Worm (Caenorhabditis elegans) whole organism, L1 larva: ENCODE results near the gene str-209.
"Not testable (repeated sequence)": the region's sequence is repeated elsewhere in the genome, so short reads cannot be mapped to it uniquely, and the experiment has no call there.

Experiments used
- F16B12.6 ChIP-seq: fragments of 150-350 bp; optimal IDR thresholded peaks from 2 replicates; lab custom pipeline; 2014; ENCODE audit warnings: missing biosample characterization, missing genetic modification characterization
- Y116A8C.19 ChIP-seq: sonication (generic microtip); optimal IDR thresholded peaks from 2 replicates; lab custom pipeline; 2016; ENCODE audit warnings: missing compliant biosample characterization, missing genetic modification characterization, borderline replicate concordance
- aly-2 ChIP-seq: fragments of 150-350 bp; optimal IDR thresholded peaks from 2 replicates; lab custom pipeline; 2014; ENCODE audit warnings: missing biosample characterization, missing genetic modification characterization
- ceh-63 ChIP-seq: fragments of 200-800 bp; sonication (Bioruptor generic); optimal IDR thresholded peaks from 2 replicates; lab custom pipeline; 2018; ENCODE audit warnings: mild to moderate bottlenecking, missing genetic modification characterization, missing compliant biosample characterization
- ceh-8 ChIP-seq: fragments of 200-800 bp; sonication (Bioruptor generic); optimal IDR thresholded peaks from 2 replicates; lab custom pipeline; 2018; ENCODE audit warnings: mild to moderate bottlenecking, missing genetic modification characterization, moderate library complexity, missing compliant biosample characterization
- ceh-82 ChIP-seq, 3 experiments: fragments of 150-350 bp in 1 of 3; sonication (generic microtip) in 2 of 3; optimal IDR thresholded peaks; 2 replicates each; lab custom pipeline; 2014 to 2017; ENCODE audit warnings: missing biosample characterization in 3 of 3, missing genetic modification characterization in 3 of 3
- efl-1 ChIP-seq, 4 experiments: fragments of 150-350 bp; optimal IDR thresholded peaks in 3 of 4; peaks in 1 of 4; 1 replicate in 1 of 4; 2 replicates in 3 of 4; lab custom pipeline; 2014; ENCODE audit warnings: missing biosample characterization in 2 of 4, missing genetic modification characterization in 2 of 4, missing genetic modification reagents in 2 of 4
- egl-27 ChIP-seq, 2 experiments: fragments of 150-350 bp in 1 of 2; sonication (generic microtip); optimal IDR thresholded peaks; 3 replicates each; lab custom pipeline; 2017 to 2018; ENCODE audit warnings: missing biosample characterization in 2 of 2, missing genetic modification characterization in 2 of 2, missing genetic modification reagents in 2 of 2
- elt-3 ChIP-seq, 6 experiments: fragments of 150-350 bp in 1 of 6; sonication (generic microtip); optimal IDR thresholded peaks; 2 replicates each; lab custom pipeline; 2017 to 2018; ENCODE audit warnings: missing biosample characterization in 6 of 6, missing genetic modification characterization in 6 of 6, inconsistent platforms in 1 of 6
- fkh-8 ChIP-seq: sonication (generic microtip); optimal IDR thresholded peaks from 2 replicates; lab custom pipeline; 2016; ENCODE audit warnings: mild to moderate bottlenecking, missing genetic modification characterization, missing compliant biosample characterization
- hlh-17 ChIP-seq: fragments of 200-800 bp; sonication (Bioruptor generic); optimal IDR thresholded peaks from 2 replicates; lab custom pipeline; 2018; ENCODE audit warnings: missing genetic modification characterization, mild to moderate bottlenecking, missing compliant biosample characterization, moderate library complexity, borderline replicate concordance
- lin-14 ChIP-seq: fragments of 200-800 bp; sonication (Bioruptor generic); optimal IDR thresholded peaks from 2 replicates; lab custom pipeline; 2018; ENCODE audit warnings: mild to moderate bottlenecking, missing genetic modification characterization, moderate library complexity, missing compliant biosample characterization
- lin-15B ChIP-seq: fragments of 150-350 bp; sonication (generic microtip); optimal IDR thresholded peaks from 3 replicates; lab custom pipeline; 2014; ENCODE audit warnings: missing biosample characterization, missing genetic modification characterization
- lsy-2 ChIP-seq, 2 experiments: fragments of 150-350 bp; optimal IDR thresholded peaks; 2 replicates each; lab custom pipeline; 2014; ENCODE audit warnings: missing biosample characterization in 2 of 2, missing genetic modification characterization in 2 of 2
- mef-2 ChIP-seq: fragments of 150-350 bp; optimal IDR thresholded peaks from 2 replicates; lab custom pipeline; 2014; ENCODE audit warnings: missing biosample characterization, missing genetic modification characterization
- nhr-11 ChIP-seq: fragments of 150-350 bp; optimal IDR thresholded peaks from 2 replicates; lab custom pipeline; 2014; ENCODE audit warnings: missing biosample characterization, missing genetic modification characterization
- nhr-19 ChIP-seq: fragments of 200-800 bp; sonication (Bioruptor generic); conservative IDR thresholded peaks from 2 replicates; pipeline ENCODE4 v1.3.6; 2022; ENCODE audit warnings: missing genetic modification characterization, missing compliant biosample characterization
- nhr-20 ChIP-seq: sonication (generic microtip); optimal IDR thresholded peaks from 2 replicates; lab custom pipeline; 2016; ENCODE audit warnings: mild to moderate bottlenecking, missing genetic modification characterization, missing compliant biosample characterization
- nhr-28 ChIP-seq: fragments of 150-350 bp; optimal IDR thresholded peaks from 2 replicates; lab custom pipeline; 2014; ENCODE audit warnings: missing biosample characterization, missing genetic modification characterization
- nhr-71 ChIP-seq: sonication (generic microtip); optimal IDR thresholded peaks from 2 replicates; lab custom pipeline; 2016; ENCODE audit warnings: mild to moderate bottlenecking, missing genetic modification characterization, moderate library complexity, missing compliant biosample characterization
- nhr-85 ChIP-seq: sonication (generic microtip); peaks from one replicate; lab custom pipeline; 2016; ENCODE audit warnings: missing genetic modification characterization, inconsistent platforms, missing compliant biosample characterization
- nhr-90 ChIP-seq: sonication (generic microtip); optimal IDR thresholded peaks from 2 replicates; lab custom pipeline; 2016; ENCODE audit warnings: mild to moderate bottlenecking, missing genetic modification characterization, missing compliant biosample characterization; ENCODE audit not compliant: poor library complexity
- skn-1 ChIP-seq: fragments of 150-350 bp; optimal IDR thresholded peaks from 2 replicates; lab custom pipeline; 2014; ENCODE audit warnings: missing biosample characterization, missing genetic modification characterization
- snu-23 ChIP-seq: sonication (generic microtip); optimal IDR thresholded peaks from 2 replicates; lab custom pipeline; 2016; ENCODE audit warnings: missing genetic modification characterization, missing compliant biosample characterization
- swsn-7 ChIP-seq: sonication (generic microtip); optimal IDR thresholded peaks from 2 replicates; lab custom pipeline; 2016; ENCODE audit warnings: missing genetic modification characterization, missing compliant biosample characterization
- tbx-2 ChIP-seq: sonication (generic microtip); optimal IDR thresholded peaks from 2 replicates; lab custom pipeline; 2016; ENCODE audit warnings: missing genetic modification characterization, missing compliant biosample characterization
- unc-130 ChIP-seq: fragments of 150-350 bp; optimal IDR thresholded peaks from 2 replicates; lab custom pipeline; 2017; ENCODE audit warnings: missing biosample characterization, missing genetic modification characterization, inconsistent platforms
- unc-62 ChIP-seq: fragments of 150-350 bp; optimal IDR thresholded peaks from 2 replicates; lab custom pipeline; 2014; ENCODE audit warnings: missing biosample characterization, missing genetic modification reagents, missing genetic modification characterization
- unc-86 ChIP-seq: sonication (generic microtip); optimal IDR thresholded peaks from 2 replicates; lab custom pipeline; 2016; ENCODE audit warnings: missing genetic modification characterization, missing compliant biosample characterization
- unc-98 ChIP-seq: fragments of 200-800 bp; sonication (Bioruptor generic); IDR thresholded peaks from 2 replicates; pipeline ENCODE4 v1.3.6; 2022; ENCODE audit warnings: missing genetic modification characterization, missing compliant biosample characterization
- zag-1 ChIP-seq: fragments of 150-350 bp; optimal IDR thresholded peaks from 2 replicates; lab custom pipeline; 2014; ENCODE audit warnings: missing biosample characterization, missing genetic modification characterization
- ztf-4 ChIP-seq: fragments of 150-350 bp; optimal IDR thresholded peaks from 2 replicates; lab custom pipeline; 2014; ENCODE audit warnings: missing biosample characterization, missing genetic modification characterization

The str-209 gene

ce11 chrV:4948635-4949034, at the start of gene str-209:
Gene str-209, plus strand, starts transcription at chrV:4948935.
- TF ChIP-seq ceh-82 (tag; optimal IDR thresholded peaks at IDR 0.05; lab: Kevin White, UChicago): no peak
- TF ChIP-seq nhr-19 (GFP tag; lab: Robert Waterston, UW): no peak
- no peak for TF ChIP-seq F16B12.6 (tag; lab: Kevin White, UChicago)

DNA sequence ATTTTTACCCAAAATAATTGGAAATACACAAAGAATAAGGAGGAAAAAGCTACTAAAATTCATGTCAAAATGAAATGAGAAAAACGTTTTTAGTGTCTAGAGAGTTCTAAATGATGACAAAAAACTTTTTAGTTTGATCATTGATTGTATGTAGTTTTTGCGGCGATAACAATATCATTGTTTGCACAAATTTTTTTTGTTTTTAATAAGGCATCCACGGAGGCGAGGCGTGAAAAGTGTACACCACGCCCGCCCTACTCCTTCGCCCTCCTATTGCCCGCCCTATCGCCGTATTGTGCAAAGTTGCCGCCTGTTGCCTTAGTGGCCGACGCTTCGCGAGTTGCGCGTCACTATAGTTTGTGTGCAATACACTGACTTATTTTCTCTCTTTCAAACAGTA, 48.7 kb upstream of the str-209 start, which contains the start of gene ugt-10:
TSS of gene ugt-10 (minus strand) at position 101 of the 400 bp plus-strand sequence.
- TF ChIP-seq unc-98, nhr-90, swsn-7: not testable (repeated sequence)
- TF ChIP-seq, all 84 proteins: peak for 0; not testable (repeated sequence) for 84

DNA sequence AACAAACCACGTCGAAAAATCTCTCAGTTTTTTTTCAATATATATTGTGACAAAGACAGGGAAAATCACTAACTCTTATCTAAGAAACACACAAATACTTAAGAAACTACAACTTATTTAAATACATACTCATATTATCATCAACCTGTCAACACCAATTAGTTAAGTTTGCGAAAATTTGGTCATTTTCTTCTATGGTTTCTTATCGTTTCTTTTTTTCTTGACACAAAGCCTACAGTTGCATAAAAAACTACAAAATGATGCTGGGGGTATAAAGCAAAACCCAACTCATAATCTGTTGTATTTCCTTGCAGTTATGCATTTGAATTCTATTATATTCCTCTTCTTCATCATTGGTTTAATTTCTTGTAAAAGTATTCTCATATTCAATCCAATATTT, 47.7 kb upstream of the str-209 start, which contains the start of gene ugt-67:
TSS of gene ugt-67 (plus strand) at position 301 of the 400 bp plus-strand sequence.
- no peak for TF ChIP-seq unc-86 (tag; lab: Kevin White, UChicago)
- TF ChIP-seq mef-2 (tag; lab: Kevin White, UChicago): no peak
- TF ChIP-seq nhr-11 (tag; lab: Kevin White, UChicago): no peak
- no peak for TF ChIP-seq ceh-63 (GFP tag; lab: Kevin White, UChicago)

DNA sequence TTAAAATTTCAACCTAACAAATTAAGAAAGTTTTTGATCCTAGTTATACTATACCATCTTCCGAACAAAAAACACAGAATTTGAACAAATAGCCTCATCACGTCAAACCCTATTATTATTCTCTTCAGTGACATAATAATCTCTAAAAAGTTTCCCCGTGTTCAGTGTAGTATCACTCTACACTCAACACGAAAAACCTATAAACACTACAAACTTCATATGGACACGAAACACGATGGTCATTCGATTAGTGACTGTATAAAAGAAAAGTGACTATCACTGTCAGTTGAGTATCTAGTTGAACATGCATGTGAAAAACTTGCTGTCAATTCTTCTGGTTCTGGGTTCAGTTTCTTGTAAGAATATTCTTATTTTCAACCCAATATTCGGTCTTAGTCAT, 45.0 kb upstream of the str-209 start, which contains the start of gene ugt-8:
TSS of gene ugt-8 (plus strand) at position 235 of the 400 bp plus-strand sequence.
- TF ChIP-seq nhr-20 (tag; lab: Kevin White, UChicago) (peak; percentile 41), efl-1 (optimal IDR thresholded peaks at IDR 0.05; lab: Kevin White, UChicago) (no peak), efl-1 (GFP tag; optimal IDR thresholded peaks at IDR 0.05 in 1 of 2; lab: Kevin White, UChicago) (peak in 1 of 2 experiments; percentile 53), Y116A8C.19 (tag; lab: Kevin White, UChicago) (no peak), snu-23 (GFP tag; lab: Kevin White, UChicago) (peak; percentile 12)

DNA sequence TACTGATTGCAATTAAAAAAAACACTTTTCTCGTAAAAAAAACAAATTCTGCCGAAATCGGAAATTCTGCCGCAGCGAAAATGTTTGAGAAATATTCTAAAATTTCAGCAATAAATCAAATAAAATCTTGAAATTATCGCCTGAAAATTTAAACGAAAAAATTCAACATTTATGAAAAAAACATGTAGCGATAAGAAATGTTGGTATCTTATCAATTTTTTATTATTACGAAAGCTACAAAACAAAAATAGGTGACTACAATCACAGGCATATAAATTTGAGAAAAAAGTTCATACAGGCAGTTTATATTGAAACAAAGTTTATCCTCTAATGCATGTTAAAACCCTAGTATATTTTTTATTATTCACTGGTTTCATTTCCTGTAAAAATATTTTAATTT, 42.8 kb upstream of the str-209 start, which contains the start of gene ugt-14:
TSS of gene ugt-14 (plus strand) at position 301 of the 400 bp plus-strand sequence.
- TF ChIP-seq hlh-17 (no peak), ceh-8 (GFP tag; lab: Kevin White, UChicago) (no peak), lin-15B (tag; lab: Kevin White, UChicago) (no peak), skn-1 (tag; lab: Kevin White, UChicago) (no peak), aly-2 (tag; lab: Kevin White, UChicago) (no peak), nhr-19 (GFP tag; lab: Robert Waterston, UW) (no peak), ztf-4 (tag; lab: Kevin White, UChicago) (no peak), nhr-28 (no peak), zag-1 (tag; lab: Kevin White, UChicago) (no peak), unc-130 (no peak), lsy-2 (tag; optimal IDR thresholded peaks at IDR 0.05; lab: Kevin White, UChicago) (no peak), unc-62 (no peak)
- TF ChIP-seq, all 84 proteins: peak for 0

DNA sequence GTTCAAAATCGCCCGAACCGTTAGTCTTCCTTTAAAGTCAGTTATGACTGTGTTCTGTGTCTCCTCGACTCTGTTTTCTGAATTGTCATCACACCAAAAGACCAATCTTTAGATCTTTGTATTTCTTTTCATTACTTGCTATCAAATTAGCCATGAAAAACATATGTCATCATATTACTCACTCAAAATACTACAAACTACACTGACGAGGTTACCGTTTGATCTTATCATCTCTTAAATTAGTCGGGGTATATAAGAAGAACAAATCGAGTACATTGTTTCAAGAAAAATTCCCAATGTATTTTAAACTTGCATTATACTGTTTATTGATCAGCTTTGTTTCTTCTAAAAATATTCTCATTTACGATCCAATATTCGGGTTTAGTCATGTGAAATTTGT, 40.1 kb upstream of the str-209 start, which contains the start of gene ugt-13:
TSS of gene ugt-13 (plus strand) at position 294 of the 400 bp plus-strand sequence.
- TF ChIP-seq snu-23 (GFP tag; lab: Kevin White, UChicago) (peak; percentile 48), nhr-90 (peak; percentile 35), fkh-8 (tag; lab: Kevin White, UChicago) (no peak), egl-27 (tag; optimal IDR thresholded peaks at IDR 0.05; lab: Kevin White, UChicago) (no peak), elt-3 (tag; optimal IDR thresholded peaks at IDR 0.05; lab: Kevin White, UChicago) (peak in 4 of 6 experiments; percentile 30 to 69 (median 49)), tbx-2 (tag; lab: Kevin White, UChicago) (peak; percentile 67), unc-62 (no peak), nhr-71 (tag; lab: Kevin White, UChicago) (peak; percentile 66), nhr-28 (peak; percentile 23), lin-14 (GFP tag; lab: Kevin White, UChicago) (peak; percentile 41), nhr-20 (tag; lab: Kevin White, UChicago) (peak; percentile 86), skn-1 (tag; lab: Kevin White, UChicago) (peak; percentile 52), nhr-85 (tag; lab: Kevin White, UChicago) (peak; percentile 90)
